Fruit fly (Drosophila melanogaster): Measurements from ENCODE around the gene CG15564.

CG15564 gene

DNA sequence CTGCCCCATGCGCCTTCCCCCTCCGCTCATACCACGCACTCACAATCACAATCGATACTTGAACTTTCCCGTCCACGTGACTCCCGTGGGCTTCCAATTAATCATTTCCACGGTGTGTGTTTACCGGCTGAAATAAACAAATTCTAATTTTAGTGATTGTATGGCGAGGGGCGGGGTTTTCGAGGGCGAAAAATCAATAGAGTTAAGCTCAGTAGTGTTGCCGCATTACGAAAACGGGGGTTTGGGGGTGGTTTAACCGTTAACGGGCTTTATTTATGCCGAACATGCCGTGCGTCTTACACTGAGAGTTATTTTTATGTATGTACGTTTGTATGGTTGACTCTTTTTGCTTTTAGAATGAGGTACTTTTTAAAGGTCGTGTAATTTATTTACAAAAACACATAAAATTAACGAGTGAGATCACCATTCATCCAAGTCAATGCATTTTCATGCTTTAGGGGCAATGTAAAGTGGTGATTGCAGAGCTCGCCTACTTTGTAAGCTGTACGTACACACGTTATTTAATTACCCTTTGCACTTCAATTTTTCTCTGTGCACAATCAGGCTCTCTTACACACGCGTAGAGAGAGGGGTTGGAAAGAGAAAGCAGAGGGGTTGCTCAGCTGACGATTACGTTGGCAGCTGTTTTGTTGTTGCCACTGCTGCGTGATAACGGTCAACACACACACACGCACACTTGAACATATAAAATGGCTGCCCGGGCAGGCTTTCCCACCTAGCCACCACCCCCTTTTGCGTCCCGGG, 12.9 kb downstream of the CG15564 start (continued):
- TF ChIP-seq Med (GFP tag) (peak; percentile 97), HmgZ (tag; optimal IDR thresholded peaks at IDR 0.05) (peak; percentile 85), NK7.1 (GFP tag; optimal IDR thresholded peaks at IDR 0.05) (peak; percentile 74), CG17385 (GFP tag; optimal IDR thresholded peaks at IDR 0.05) (peak; percentile 78), vnd (GFP tag; IDR thresholded peaks at IDR 0.05; ENCODE audit: partially characterized antibody) (no peak), Max (GFP tag; optimal IDR thresholded peaks at IDR 0.05) (peak; percentile 72), CG11247 (GFP tag; IDR thresholded peaks at IDR 0.05) (no peak), CG10543 (GFP tag; optimal IDR thresholded peaks at IDR 0.05) (peak; percentile 82), NC2β (GFP tag; optimal IDR thresholded peaks at IDR 0.05) (peak; percentile 79), kni (GFP tag; optimal IDR thresholded peaks at IDR 0.05) (peak; percentile 52), CG4282 (GFP tag; optimal IDR thresholded peaks at IDR 0.05) (peak; percentile 44), CG5953 (GFP tag; IDR thresholded peaks at IDR 0.05) (no peak), CG3726 (GFP tag; IDR thresholded peaks at IDR 0.05) (no peak), dmrt11E (tag; optimal IDR thresholded peaks at IDR 0.05) (peak; percentile 85), pfk (GFP tag; optimal IDR thresholded peaks at IDR 0.05) (no peak), en (GFP tag; optimal IDR thresholded peaks at IDR 0.05) (peak; percentile 81), YL-1 (GFP tag; optimal IDR thresholded peaks at IDR 0.05) (peak; percentile 28), TFAM (GFP tag; optimal IDR thresholded peaks at IDR 0.05) (peak; percentile 16), Sry-δ (GFP tag; optimal IDR thresholded peaks at IDR 0.05) (peak; percentile 24), Deaf1 (tag; optimal IDR thresholded peaks at IDR 0.05) (peak; percentile 47), unpg (GFP tag; optimal IDR thresholded peaks at IDR 0.05) (peak; percentile 85), ranshi (GFP tag; IDR thresholded peaks at IDR 0.05) (no peak), sob (GFP tag; IDR thresholded peaks at IDR 0.05) (no peak), CG2678 (tag; optimal IDR thresholded peaks at IDR 0.05) (peak; percentile 91), CG4360 (GFP tag; IDR thresholded peaks at IDR 0.05) (no peak), CG4854 (GFP tag; optimal IDR thresholded peaks at IDR 0.05) (peak; percentile 50), CG2116 (GFP tag; optimal IDR thresholded peaks at IDR 0.05) (peak; percentile 28), HHEX (GFP tag; optimal IDR thresholded peaks at IDR 0.05) (peak; percentile 65), HmgD (GFP tag; optimal IDR thresholded peaks at IDR 0.05) (peak; percentile 79), sens-2 (GFP tag; IDR thresholded peaks at IDR 0.05) (no peak), peb (GFP tag; IDR thresholded peaks at IDR 0.05) (no peak), CG30403 (GFP tag; optimal IDR thresholded peaks at IDR 0.05) (peak; percentile 91), Tbp (GFP tag; optimal IDR thresholded peaks at IDR 0.05) (no peak), lilli (GFP tag; optimal IDR thresholded peaks at IDR 0.05) (peak; percentile 87), Ets65A (GFP tag) (peak; percentile 98), CG6175 (GFP tag; IDR thresholded peaks at IDR 0.05) (no peak), CG15011 (GFP tag; optimal IDR thresholded peaks at IDR 0.05) (peak; percentile 81), CG11695 (GFP tag; IDR thresholded peaks at IDR 0.05) (no peak), Lhr (GFP tag; optimal IDR thresholded peaks at IDR 0.05) (peak; percentile 54), abd-A (tag; optimal IDR thresholded peaks at IDR 0.05) (no peak), exex (tag; optimal IDR thresholded peaks at IDR 0.05) (peak; percentile 67), corto (GFP tag; optimal IDR thresholded peaks at IDR 0.05) (no peak), dati (GFP tag; IDR thresholded peaks at IDR 0.05) (no peak), wek (GFP tag; optimal IDR thresholded peaks at IDR 0.05) (peak; percentile 62), fd3F (GFP tag; optimal IDR thresholded peaks at IDR 0.05) (peak; percentile 64), nau (GFP tag; optimal IDR thresholded peaks at IDR 0.05) (peak; percentile 77), br (optimal IDR thresholded peaks at IDR 0.05) (no peak), luna (GFP tag; optimal IDR thresholded peaks at IDR 0.05) (peak; percentile 74), Kr (GFP tag; optimal IDR thresholded peaks at IDR 0.05) (no peak), lmd (GFP tag; IDR thresholded peaks at IDR 0.05) (no peak)

Measured in whole organism, embryonic.